Worm (Caenorhabditis elegans): Measurements from ENCODE around the gene K04A8.19.

The K04A8.19 gene

ce11 chrV:6548309-6548708, 5.9 kb downstream of the K04A8.19 start:
- TF ChIP-seq unc-39 (tag; optimal IDR thresholded peaks at IDR 0.05) (no peak), lsy-2 (tag; optimal IDR thresholded peaks at IDR 0.05) (no peak), ZK546.5 (tag; optimal IDR thresholded peaks at IDR 0.05) (no peak), snpc-4 (tag; optimal IDR thresholded peaks at IDR 0.05) (no peak), lin-11 (tag; optimal IDR thresholded peaks at IDR 0.05) (no peak), lin-39 (tag; optimal IDR thresholded peaks at IDR 0.05) (no peak), nhr-129 (tag; optimal IDR thresholded peaks at IDR 0.05) (no peak), mab-5 (tag; optimal IDR thresholded peaks at IDR 0.05) (no peak), blmp-1 (tag; optimal IDR thresholded peaks at IDR 0.05; ENCODE audit: insufficient read depth) (no peak), C34F6.9 (tag; optimal IDR thresholded peaks at IDR 0.05) (no peak), sem-4 (tag; optimal IDR thresholded peaks at IDR 0.05) (no peak), alr-1 (tag; optimal IDR thresholded peaks at IDR 0.05) (no peak), ztf-1 (GFP tag; conservative IDR thresholded peaks at IDR 0.05) (no peak), dmd-4 (tag; optimal IDR thresholded peaks at IDR 0.05) (no peak), fos-1 (tag; optimal IDR thresholded peaks at IDR 0.05) (no peak)

DNA sequence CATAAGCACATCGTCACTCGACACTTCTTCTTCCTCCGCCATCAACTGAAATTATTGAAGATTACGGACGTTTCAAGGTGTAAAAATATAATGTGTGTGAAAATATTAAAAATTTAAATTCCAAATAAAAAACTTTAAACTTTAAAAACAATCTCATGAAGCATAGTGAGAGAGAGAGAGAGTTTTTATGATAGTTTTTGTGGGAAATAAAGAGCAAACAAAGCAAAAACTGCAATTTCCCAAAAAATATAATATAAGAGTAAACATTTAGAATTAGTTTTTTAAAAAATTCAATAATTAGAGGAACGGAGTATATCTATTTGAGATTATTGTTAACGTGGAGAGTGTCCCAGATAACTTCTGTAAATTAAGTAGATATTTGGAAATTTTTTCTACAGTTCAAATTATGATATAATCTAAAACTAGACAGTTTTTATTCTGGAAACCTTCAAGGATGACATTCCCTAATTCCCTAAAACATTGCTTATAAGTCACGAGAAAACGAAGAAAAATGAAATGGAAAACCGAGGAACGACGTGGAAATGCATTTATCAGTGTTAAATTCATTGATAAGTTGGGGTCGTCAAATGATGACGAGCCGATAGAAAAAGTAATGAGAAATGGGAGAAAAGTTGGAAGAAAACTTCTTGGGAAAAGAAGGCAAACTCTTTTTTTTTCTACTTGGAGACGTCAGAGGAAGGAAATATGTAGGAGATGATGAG, 7.6 kb downstream of the K04A8.19 start, which contains the start of gene dre-1:
dre-1 (minus strand) TSS at position 51 of the 722 bp plus-strand sequence.
- TF ChIP-seq C34F6.9 (tag; optimal IDR thresholded peaks at IDR 0.05) (no peak), nhr-25 (tag; optimal IDR thresholded peaks at IDR 0.05) (no peak), crh-2 (tag; optimal IDR thresholded peaks at IDR 0.05) (peak; percentile 6), fos-1 (tag; optimal IDR thresholded peaks at IDR 0.05) (peak; percentile 82), R02D3.7 (tag; optimal IDR thresholded peaks at IDR 0.05) (no peak), mdl-1 (tag; optimal IDR thresholded peaks at IDR 0.05) (no peak), alr-1 (tag; optimal IDR thresholded peaks at IDR 0.05) (no peak), unc-55 (GFP tag; optimal IDR thresholded peaks at IDR 0.05) (peak; percentile 8)

- TF ChIP-seq mab-5 (tag; optimal IDR thresholded peaks at IDR 0.05) (no peak), ZK546.5 (tag; optimal IDR thresholded peaks at IDR 0.05) (no peak), ztf-11 (tag; optimal IDR thresholded peaks at IDR 0.05) (no peak), egl-27 (tag; optimal IDR thresholded peaks at IDR 0.05) (no peak), fos-1 (tag; optimal IDR thresholded peaks at IDR 0.05) (peak; percentile 8), lin-39 (tag; optimal IDR thresholded peaks at IDR 0.05) (no peak), elt-3 (tag; optimal IDR thresholded peaks at IDR 0.05) (no peak), gmeb-1 (tag; optimal IDR thresholded peaks at IDR 0.05) (no peak), alr-1 (tag; optimal IDR thresholded peaks at IDR 0.05) (no peak), elt-1 (tag; optimal IDR thresholded peaks at IDR 0.05) (no peak), sma-9 (GFP tag; optimal IDR thresholded peaks at IDR 0.05) (peak; percentile 30), sma-9 (tag; optimal IDR thresholded peaks at IDR 0.05) (no peak), unc-62 (GFP tag; optimal IDR thresholded peaks at IDR 0.05) (no peak), nhr-237 (tag; optimal IDR thresholded peaks at IDR 0.05) (no peak), mdl-1 (tag; optimal IDR thresholded peaks at IDR 0.05) (no peak), zag-1 (tag; optimal IDR thresholded peaks at IDR 0.05) (no peak), aly-2 (tag; optimal IDR thresholded peaks at IDR 0.05) (no peak), sma-3 (GFP tag; optimal IDR thresholded peaks at IDR 0.05) (peak; percentile 4), unc-39 (tag; optimal IDR thresholded peaks at IDR 0.05) (no peak), nhr-21 (tag; optimal IDR thresholded peaks at IDR 0.05) (no peak), skn-1 (tag; optimal IDR thresholded peaks at IDR 0.05) (no peak), nhr-11 (tag; optimal IDR thresholded peaks at IDR 0.05) (no peak), mbf-1 (tag; optimal IDR thresholded peaks at IDR 0.05) (no peak), nhr-25 (tag; optimal IDR thresholded peaks at IDR 0.05) (no peak), nhr-6 (tag; optimal IDR thresholded peaks at IDR 0.05) (no peak)
Observed at ce11 chrV:6544999-6545398, 9.2 kb downstream of the K04A8.19 start.

ce11 chrV:6541875-6542274, 12.3 kb downstream of the K04A8.19 start:
- TF ChIP-seq mdl-1 (tag; optimal IDR thresholded peaks at IDR 0.05) (no peak), nhr-237 (tag; optimal IDR thresholded peaks at IDR 0.05) (no peak), fos-1 (tag; optimal IDR thresholded peaks at IDR 0.05) (peak; percentile 25), ZK546.5 (tag; optimal IDR thresholded peaks at IDR 0.05) (no peak), nhr-129 (tag; optimal IDR thresholded peaks at IDR 0.05) (peak; percentile 10), Y55F3AM.14 (GFP tag; optimal IDR thresholded peaks at IDR 0.05) (peak; percentile 25), sma-9 (GFP tag; optimal IDR thresholded peaks at IDR 0.05) (peak; percentile 3), sma-9 (tag; optimal IDR thresholded peaks at IDR 0.05) (no peak), nhr-11 (tag; optimal IDR thresholded peaks at IDR 0.05) (no peak), nhr-77 (tag; optimal IDR thresholded peaks at IDR 0.05) (no peak), nhr-6 (tag; optimal IDR thresholded peaks at IDR 0.05) (no peak), blmp-1 (tag; optimal IDR thresholded peaks at IDR 0.05; ENCODE audit: insufficient read depth) (no peak), alr-1 (tag; optimal IDR thresholded peaks at IDR 0.05) (no peak), lsy-2 (tag; optimal IDR thresholded peaks at IDR 0.05) (no peak), ceh-16 (tag; optimal IDR thresholded peaks at IDR 0.05) (no peak), unc-55 (GFP tag; optimal IDR thresholded peaks at IDR 0.05) (no peak), nhr-25 (tag; optimal IDR thresholded peaks at IDR 0.05) (peak; percentile 21), nhr-21 (tag; optimal IDR thresholded peaks at IDR 0.05) (peak; percentile 55), skn-1 (tag; optimal IDR thresholded peaks at IDR 0.05) (no peak)

Data from whole organism, L2 larva.